Worm (Caenorhabditis elegans): ENCODE results near the gene K03B8.4.

- no peak for TF ChIP-seq aly-2 (tag; optimal IDR thresholded peaks at IDR 0.05)
- no peak for TF ChIP-seq ZK337.2 (GFP tag; IDR thresholded peaks at IDR 0.05)
- no peak for TF ChIP-seq F44E2.7 (GFP tag; IDR thresholded peaks at IDR 0.05)
- no peak for TF ChIP-seq D1046.2 (GFP tag; IDR thresholded peaks at IDR 0.05)
Observed at ce11 chrV:11403059-11403458, 8.1 kb upstream of the K03B8.4 start.
